Fruit fly (Drosophila melanogaster) whole organism, pupa: Measurements from ENCODE around the gene jvl.

Source experiments
- CG10348 ChIP-seq: fragments of 200-800 bp; sonication (Bioruptor generic); IDR thresholded peaks from 2 replicates; pipeline ENCODE4 v1.3.6; 2022; ENCODE audit warnings: missing biosample characterization, missing genetic modification characterization
- CG12605 ChIP-seq: fragments of 200-800 bp; sonication (Bioruptor generic); IDR thresholded peaks from 2 replicates; pipeline ENCODE4 v1.3.6; 2022; ENCODE audit warnings: missing biosample characterization, missing genetic modification characterization
- CG13204 ChIP-seq: fragments of 200-800 bp; sonication (Bioruptor generic); optimal IDR thresholded peaks from 2 replicates; lab custom pipeline; 2018; ENCODE audit warnings: missing biosample characterization, mild to moderate bottlenecking, missing genetic modification characterization, moderate library complexity
- CG14655 ChIP-seq: fragments of 200-800 bp; sonication (Bioruptor generic); optimal IDR thresholded peaks from 3 replicates; lab custom pipeline; 2017; ENCODE audit warnings: mild to moderate bottlenecking, missing biosample characterization, missing genetic modification reagents, missing genetic modification characterization
- CG15710 ChIP-seq: fragments of 200-800 bp; sonication (Bioruptor generic); optimal IDR thresholded peaks from 2 replicates; lab custom pipeline; 2018; ENCODE audit warnings: missing biosample characterization, mild to moderate bottlenecking, missing genetic modification characterization, moderate library complexity
- CG17806 ChIP-seq: fragments of 200-800 bp; sonication (Bioruptor generic); optimal IDR thresholded peaks from 2 replicates; lab custom pipeline; 2018; ENCODE audit warnings: missing biosample characterization, mild to moderate bottlenecking, missing genetic modification characterization, moderate library complexity
- CG32121 ChIP-seq: fragments of 200-800 bp; sonication (Bioruptor generic); IDR thresholded peaks from 2 replicates; pipeline ENCODE4 v1.3.6; 2022; ENCODE audit warnings: missing biosample characterization, missing genetic modification characterization
- CG34367 ChIP-seq: fragments of 200-800 bp; sonication (Bioruptor generic); optimal IDR thresholded peaks from 2 replicates; lab custom pipeline; 2018; ENCODE audit warnings: missing biosample characterization, mild to moderate bottlenecking, missing genetic modification characterization
- CG4496 ChIP-seq: fragments of 200-800 bp; sonication (Bioruptor generic); IDR thresholded peaks from 3 replicates; pipeline ENCODE4 v1.3.6; 2022; ENCODE audit warnings: missing biosample characterization, missing genetic modification characterization
- CG8159 ChIP-seq: fragments of 200-800 bp; sonication (Bioruptor generic); optimal IDR thresholded peaks from 3 replicates; lab custom pipeline; 2018; ENCODE audit warnings: missing biosample characterization, mild to moderate bottlenecking, missing genetic modification characterization, moderate library complexity
- CG8301 ChIP-seq: fragments of 200-800 bp; sonication (Bioruptor generic); optimal IDR thresholded peaks from 2 replicates; lab custom pipeline; 2018; ENCODE audit warnings: missing biosample characterization, mild to moderate bottlenecking, missing genetic modification characterization
- CG9948 ChIP-seq: fragments of 200-800 bp; sonication (Bioruptor generic); optimal IDR thresholded peaks from 2 replicates; lab custom pipeline; 2018; ENCODE audit warnings: missing biosample characterization, mild to moderate bottlenecking, missing genetic modification characterization, moderate library complexity
- D1 ChIP-seq: fragments of 200-800 bp; sonication (Bioruptor generic); optimal IDR thresholded peaks from 2 replicates; lab custom pipeline; 2018; ENCODE audit warnings: missing biosample characterization, mild to moderate bottlenecking, missing genetic modification characterization, moderate library complexity
- EcR ChIP-seq: fragments of 200-800 bp; sonication (Bioruptor generic); optimal IDR thresholded peaks from 3 replicates; lab custom pipeline; 2019; ENCODE audit warnings: missing biosample characterization, missing genetic modification characterization, mild to moderate bottlenecking, moderate library complexity, missing genetic modification reagents
- Ets98B ChIP-seq: fragments of 200-800 bp; sonication (Bioruptor generic); IDR thresholded peaks from 2 replicates; pipeline ENCODE4 v1.3.6; 2022; ENCODE audit warnings: missing biosample characterization, missing genetic modification characterization
- Pif1A ChIP-seq: fragments of 200-800 bp; sonication (Bioruptor generic); optimal IDR thresholded peaks from 3 replicates; lab custom pipeline; 2016; ENCODE audit warnings: missing biosample characterization, missing genetic modification characterization
- Pif1B ChIP-seq: fragments of 200-800 bp; sonication (Bioruptor generic); optimal IDR thresholded peaks from 3 replicates; lab custom pipeline; 2016; ENCODE audit warnings: missing biosample characterization, missing genetic modification characterization
- Snoo ChIP-seq: fragments of 200-800 bp; sonication (Bioruptor generic); optimal IDR thresholded peaks from 3 replicates; lab custom pipeline; 2017; ENCODE audit warnings: missing biosample characterization, mild to moderate bottlenecking, missing genetic modification characterization, inconsistent platforms
- fd96Ca ChIP-seq: fragments of 200-800 bp; sonication (Bioruptor generic); IDR thresholded peaks from 3 replicates; pipeline ENCODE4 v1.3.6; 2022; ENCODE audit warnings: missing biosample characterization, missing genetic modification characterization
- gl ChIP-seq: fragments of 200-800 bp; sonication (Bioruptor generic); optimal IDR thresholded peaks from 2 replicates; lab custom pipeline; 2018; ENCODE audit warnings: missing biosample characterization, mild to moderate bottlenecking, missing genetic modification characterization
- rn ChIP-seq: fragments of 200-800 bp; sonication (Bioruptor generic); IDR thresholded peaks from 2 replicates; pipeline ENCODE4 v1.3.6; 2022; ENCODE audit warnings: missing biosample characterization, missing genetic modification characterization

The jvl gene

DNA sequence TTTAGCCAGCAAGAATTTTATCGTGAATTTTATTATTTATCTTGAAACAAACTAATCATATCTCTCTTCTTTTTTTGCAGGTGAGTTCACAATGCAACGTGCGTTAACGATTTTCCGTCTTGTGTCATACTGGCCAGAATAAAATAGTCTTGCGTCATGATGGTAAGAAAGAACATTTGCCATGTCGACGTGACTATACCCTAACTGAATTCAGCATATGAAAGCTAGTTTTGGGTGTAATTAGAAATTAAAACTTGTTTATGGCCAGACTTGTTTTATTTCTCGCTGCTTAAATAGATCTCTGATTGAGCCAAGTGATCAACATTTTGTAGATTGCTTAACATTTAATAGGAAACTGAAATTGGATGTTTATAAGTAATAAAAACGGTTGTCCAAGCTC lies 22.7 kb downstream of the jvl start:
- TF ChIP-seq EcR (GFP tag; lab: Kevin White, UChicago) (no peak), CG17806 (tag; lab: Kevin White, UChicago) (peak; percentile 4)

DNA sequence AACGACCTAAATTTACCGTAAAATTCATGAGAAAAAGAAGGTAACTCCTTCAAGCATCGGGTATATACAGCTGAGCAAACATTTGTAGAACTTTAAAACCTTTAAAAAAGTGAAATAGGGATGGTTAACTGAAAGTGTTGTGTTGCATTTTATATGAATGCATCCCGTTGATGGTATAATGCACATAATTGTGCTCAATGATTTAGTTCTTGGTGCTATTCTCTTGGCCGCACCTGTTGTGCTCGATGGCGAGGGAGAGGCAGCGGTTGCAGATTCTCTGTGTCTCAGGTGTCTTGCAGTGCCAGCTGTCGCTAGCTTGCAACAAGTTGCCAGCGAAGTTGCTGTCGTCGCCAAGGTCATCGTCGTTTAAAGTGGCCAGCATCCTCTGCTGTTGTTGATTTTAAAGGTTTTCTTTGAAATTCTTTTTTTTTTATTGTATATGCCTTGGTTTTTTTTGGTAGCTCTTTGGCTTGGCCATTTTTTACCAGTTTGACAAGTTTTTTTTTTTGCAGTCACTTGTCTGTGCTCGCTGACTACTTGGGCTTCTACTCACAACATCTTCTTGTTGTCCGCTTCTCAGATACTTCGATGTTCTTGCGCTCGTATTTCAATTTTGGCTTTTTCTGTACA lies 24.1 kb downstream of the jvl start:
- TF ChIP-seq D1 (tag; lab: Kevin White, UChicago) (no peak), Pif1B (GFP tag; lab: Kevin White, UChicago) (peak; percentile 78), Snoo (tag; lab: Kevin White, UChicago) (peak; percentile 40), CG8159 (peak; percentile 65), EcR (GFP tag; lab: Kevin White, UChicago) (peak; percentile 59), CG4496 (GFP tag; lab: Robert Waterston, UW) (peak; percentile 88), fd96Ca (GFP tag; lab: Robert Waterston, UW) (peak; percentile 81; the same call in 2 of the 3 replicates), CG9948 (tag; lab: Kevin White, UChicago) (peak; percentile 39), gl (tag; lab: Kevin White, UChicago) (peak; percentile 66), CG34367 (tag; lab: Kevin White, UChicago) (peak; percentile 44), Pif1A (GFP tag; lab: Kevin White, UChicago) (peak; percentile 88), CG14655 (peak; percentile 62), CG8301 (tag; lab: Kevin White, UChicago) (peak; percentile 56), CG17806 (tag; lab: Kevin White, UChicago) (peak; percentile 48), CG15710 (tag; lab: Kevin White, UChicago) (peak; percentile 54), rn (GFP tag; lab: Robert Waterston, UW) (no peak), CG13204 (GFP tag; lab: Kevin White, UChicago) (peak; percentile 63), CG12605 (GFP tag; lab: Robert Waterston, UW) (peak; percentile 69), CG32121 (GFP tag; lab: Robert Waterston, UW) (peak; percentile 60; the same call in 1 of the 2 replicates), CG10348 (GFP tag; lab: Robert Waterston, UW) (no peak), Ets98B (GFP tag; lab: Robert Waterston, UW) (peak; percentile 81)

DNA sequence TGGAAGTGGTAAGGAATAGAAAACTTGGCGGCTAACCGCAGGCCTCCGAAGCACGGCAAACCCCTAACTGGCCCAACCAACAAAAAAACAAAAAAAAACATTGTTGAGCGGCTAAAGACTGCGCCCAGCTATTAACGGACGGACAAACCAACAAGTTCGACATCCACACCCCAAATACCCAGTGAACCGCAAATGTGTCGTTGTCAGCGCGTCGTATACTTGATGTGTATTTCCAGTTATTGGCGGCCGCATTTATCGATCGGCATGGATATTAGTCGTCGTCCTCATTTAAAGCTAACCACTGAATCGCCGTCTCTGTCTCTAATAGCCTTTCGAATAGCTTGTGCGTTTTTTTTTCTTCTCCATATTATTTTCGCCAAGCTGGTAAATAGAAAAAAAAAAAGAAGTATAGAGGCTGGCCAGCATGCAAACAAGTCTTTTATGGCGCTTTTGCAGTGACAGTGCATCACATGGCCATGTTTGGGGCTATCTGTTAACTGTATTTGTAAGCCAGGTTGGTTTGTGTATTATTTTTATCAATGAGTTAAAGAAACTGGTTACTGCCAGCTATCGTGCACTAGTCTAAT lies 25.1 kb downstream of the jvl start:
- no peak for TF ChIP-seq CG32121 (GFP tag; lab: Robert Waterston, UW)
- no peak for TF ChIP-seq CG8159
- TF ChIP-seq CG12605 (GFP tag; lab: Robert Waterston, UW) = 0 out of 2 replicates have a peak, but pooled peaks have one; percentile 28
- TF ChIP-seq CG8301 (tag; lab: Kevin White, UChicago) = no peak
- no peak for TF ChIP-seq CG10348 (GFP tag; lab: Robert Waterston, UW)
- peak; percentile 29; the same call in 1 of the 2 replicates for TF ChIP-seq Ets98B (GFP tag; lab: Robert Waterston, UW)
- TF ChIP-seq CG17806 (tag; lab: Kevin White, UChicago) = no peak
- TF ChIP-seq D1 (tag; lab: Kevin White, UChicago) = no peak
- no peak for TF ChIP-seq CG15710 (tag; lab: Kevin White, UChicago)
- TF ChIP-seq EcR (GFP tag; lab: Kevin White, UChicago) = no peak
- TF ChIP-seq CG34367 (tag; lab: Kevin White, UChicago) = no peak
- 0 out of 3 replicates have a peak, but pooled peaks have one; percentile 39 for TF ChIP-seq fd96Ca (GFP tag; lab: Robert Waterston, UW)
- TF ChIP-seq Snoo (tag; lab: Kevin White, UChicago) = no peak
- TF ChIP-seq gl (tag; lab: Kevin White, UChicago) = no peak
- TF ChIP-seq rn (GFP tag; lab: Robert Waterston, UW) = no peak
- TF ChIP-seq CG4496 (GFP tag; lab: Robert Waterston, UW) = 0 out of 3 replicates have a peak, but pooled peaks have one; percentile 13
- no peak for TF ChIP-seq CG9948 (tag; lab: Kevin White, UChicago)
- TF ChIP-seq Pif1A (GFP tag; lab: Kevin White, UChicago) = no peak
- no peak for TF ChIP-seq CG14655
- TF ChIP-seq, all 21 proteins: peak for 4

DNA sequence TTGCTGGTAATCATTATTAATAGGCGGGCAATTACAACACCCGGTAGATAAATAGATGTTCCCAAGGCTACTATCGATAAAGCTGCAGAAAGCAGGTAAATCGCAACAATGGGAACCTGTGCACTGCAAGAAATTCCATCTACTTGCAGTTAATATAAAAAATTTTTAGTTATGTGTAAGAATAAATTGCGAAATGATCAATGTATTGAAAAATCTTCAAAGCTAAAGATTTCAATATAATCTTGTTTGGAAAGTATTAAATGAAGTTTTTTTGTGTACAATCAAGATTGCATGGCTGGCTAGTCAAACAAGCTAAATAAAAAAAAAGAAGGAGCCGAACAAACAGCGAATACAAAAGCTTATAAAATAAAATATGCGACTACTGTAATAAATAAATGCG lies 34.0 kb downstream of the jvl start:
- TF ChIP-seq fd96Ca (GFP tag; lab: Robert Waterston, UW) (no peak; the same call in 2 of the 3 replicates), EcR (GFP tag; lab: Kevin White, UChicago) (no peak), Pif1B (GFP tag; lab: Kevin White, UChicago) (peak; percentile 48), CG32121 (GFP tag; lab: Robert Waterston, UW) (peak; percentile 56), Pif1A (GFP tag; lab: Kevin White, UChicago) (peak; percentile 67), CG14655 (peak; percentile 68), D1 (tag; lab: Kevin White, UChicago) (no peak), CG34367 (tag; lab: Kevin White, UChicago) (peak; percentile 10), CG15710 (tag; lab: Kevin White, UChicago) (peak; percentile 30), CG17806 (tag; lab: Kevin White, UChicago) (peak; percentile 33), CG9948 (tag; lab: Kevin White, UChicago) (peak; percentile 56), CG10348 (GFP tag; lab: Robert Waterston, UW) (no peak), CG13204 (GFP tag; lab: Kevin White, UChicago) (no peak), Ets98B (GFP tag; lab: Robert Waterston, UW) (peak; percentile 62), CG4496 (GFP tag; lab: Robert Waterston, UW) (peak; percentile 78), gl (tag; lab: Kevin White, UChicago) (no peak), CG8301 (tag; lab: Kevin White, UChicago) (peak; percentile 36), CG12605 (GFP tag; lab: Robert Waterston, UW) (0 out of 2 replicates have a peak, but pooled peaks have one; percentile 23), rn (GFP tag; lab: Robert Waterston, UW) (no peak), CG8159 (peak; percentile 24), Snoo (tag; lab: Kevin White, UChicago) (peak; percentile 37)
